Worm (Caenorhabditis elegans): ENCODE results near the gene F17C8.7.

- TF ChIP-seq dao-5 (tag; optimal IDR thresholded peaks at IDR 0.05) (no peak), him-1 (tag; optimal IDR thresholded peaks at IDR 0.05) (no peak), W03F9.2 (tag; optimal IDR thresholded peaks at IDR 0.05) (no peak)
Observed at ce11 chrIII:4745934-4746333, 10.4 kb downstream of the F17C8.7 start, which contains the start of gene F17C8.6.

Data from whole organism, L4/young adult.